Fruit fly (Drosophila melanogaster) whole organism, wandering third instar larva: ENCODE results near the gene H2.0.

ENCODE experiments used
- CG32264 ChIP-seq: fragments of 200-800 bp; sonication (Bioruptor generic); optimal IDR thresholded peaks from 2 replicates; lab custom pipeline; 2016; ENCODE audit warnings: missing biosample characterization, missing genetic modification characterization
- CG9705 ChIP-seq: fragments of 200-800 bp; sonication (Bioruptor generic); optimal IDR thresholded peaks from 2 replicates; lab custom pipeline; 2018; ENCODE audit warnings: missing biosample characterization, mild to moderate bottlenecking, missing genetic modification characterization
- Dfd ChIP-seq: fragments of >200 bp; optimal IDR thresholded peaks from 2 replicates; lab custom pipeline; 2017; ENCODE audit warnings: missing biosample characterization, missing genetic modification characterization
- Dif ChIP-seq: fragments of 200-275, 200-300 bp; sonication (Bioruptor generic); optimal IDR thresholded peaks from 2 replicates; lab custom pipeline; 2018; ENCODE audit warnings: missing biosample characterization, missing genetic modification characterization; ENCODE audit not compliant: partially characterized antibody
- GATAd ChIP-seq: sonication (Bioruptor generic); optimal IDR thresholded peaks from 2 replicates; lab custom pipeline; 2016; ENCODE audit warnings: missing biosample characterization, missing genetic modification characterization
- HLH106 ChIP-seq: fragments of 200-800 bp; optimal IDR thresholded peaks from 3 replicates; lab custom pipeline; 2019; ENCODE audit warnings: missing biosample characterization, mild to moderate bottlenecking, missing genetic modification characterization, moderate library complexity
- Hnf4 ChIP-seq: fragments of 200-800 bp; sonication (Bioruptor generic); optimal IDR thresholded peaks from 2 replicates; lab custom pipeline; 2016; ENCODE audit warnings: missing biosample characterization, mild to moderate bottlenecking, missing genetic modification characterization
- Hr78 ChIP-seq: fragments of >200 bp; optimal IDR thresholded peaks from 2 replicates; lab custom pipeline; 2017; ENCODE audit warnings: missing biosample characterization, missing genetic modification characterization
- Hr83 ChIP-seq: fragments of 200-300 bp; sonication (Bioruptor generic); optimal IDR thresholded peaks from 2 replicates; lab custom pipeline; 2016; ENCODE audit warnings: missing biosample characterization, mild to moderate bottlenecking, missing genetic modification characterization, moderate library complexity; ENCODE audit not compliant: poor library complexity, severe bottlenecking
- Jra ChIP-seq: sonication (Bioruptor generic); optimal IDR thresholded peaks from 2 replicates; lab custom pipeline; 2016; ENCODE audit warnings: missing biosample characterization, missing genetic modification characterization
- Mio ChIP-seq: sonication (Bioruptor generic); optimal IDR thresholded peaks from 2 replicates; lab custom pipeline; 2016; ENCODE audit warnings: missing biosample characterization, missing genetic modification characterization
- Myc ChIP-seq: fragments of >200 bp; optimal IDR thresholded peaks from 2 replicates; lab custom pipeline; 2017
- N ChIP-seq: fragments of >200 bp; optimal IDR thresholded peaks from 2 replicates; lab custom pipeline; 2018; ENCODE audit warnings: missing biosample characterization, missing external identifiers, missing genetic modification characterization
- OdsH ChIP-seq: fragments of 200-800 bp; sonication (Bioruptor generic); optimal IDR thresholded peaks from 2 replicates; lab custom pipeline; 2016; ENCODE audit warnings: missing biosample characterization, mild to moderate bottlenecking, missing genetic modification characterization
- Rel ChIP-seq, 2 experiments: fragments of 200-800 bp; sonication (Bioruptor generic) in 1 of 2; optimal IDR thresholded peaks; 2 replicates in 1 of 2; 3 replicates in 1 of 2; lab custom pipeline; 2016 to 2019; ENCODE audit warnings: mild to moderate bottlenecking in 2 of 2, missing biosample characterization in 2 of 2, missing genetic modification characterization in 2 of 2, moderate library complexity in 1 of 2
- Sp1 ChIP-seq: fragments of 200-800 bp; sonication (Bioruptor generic); optimal IDR thresholded peaks from 3 replicates; lab custom pipeline; 2019; ENCODE audit warnings: missing biosample characterization, mild to moderate bottlenecking, missing genetic modification characterization, moderate library complexity
- Vsx2 ChIP-seq: fragments of 200-300, 225-300 bp; sonication (Bioruptor generic); optimal IDR thresholded peaks from 2 replicates; lab custom pipeline; 2018; ENCODE audit warnings: missing biosample characterization, missing genetic modification characterization; ENCODE audit not compliant: partially characterized antibody
- br ChIP-seq: fragments of 200-800 bp; sonication (Bioruptor generic); optimal IDR thresholded peaks from 2 replicates; lab custom pipeline; 2016; ENCODE audit warnings: missing biosample characterization, missing genetic modification characterization
- brk ChIP-seq: fragments of 200-800 bp; sonication (Bioruptor generic); optimal IDR thresholded peaks from 2 replicates; lab custom pipeline; 2016; ENCODE audit warnings: missing biosample characterization, mild to moderate bottlenecking, missing genetic modification characterization
- dl ChIP-seq, 2 experiments: fragments of 175-275, 200-275 bp in 1 of 2; fragments of 200-275 bp in 1 of 2; sonication (Bioruptor generic); optimal IDR thresholded peaks; lab custom pipeline; 2018; ENCODE audit warnings: mild to moderate bottlenecking in 2 of 2, missing biosample characterization in 2 of 2, missing genetic modification characterization in 2 of 2, moderate library complexity in 2 of 2; ENCODE audit not compliant: partially characterized antibody in 2 of 2, insufficient read depth in 1 of 2
- dmrt93B ChIP-seq: fragments of 200-800 bp; sonication (Bioruptor generic); optimal IDR thresholded peaks from 2 replicates; lab custom pipeline; 2018; ENCODE audit warnings: missing biosample characterization, mild to moderate bottlenecking, missing genetic modification characterization
- ey ChIP-seq: fragments of 200-800 bp; sonication (Bioruptor generic); optimal IDR thresholded peaks from 2 replicates; lab custom pipeline; 2016; ENCODE audit warnings: missing biosample characterization, missing genetic modification characterization
- foxo ChIP-seq, 2 experiments: fragments of 200-800 bp; sonication (Bioruptor generic); optimal IDR thresholded peaks; 2 replicates in 1 of 2; 3 replicates in 1 of 2; lab custom pipeline; 2016 to 2017; ENCODE audit warnings: missing biosample characterization in 2 of 2, missing genetic modification characterization in 2 of 2
- fru ChIP-seq: fragments of 200-800 bp; sonication (Bioruptor generic); optimal IDR thresholded peaks from 3 replicates; lab custom pipeline; 2016; ENCODE audit warnings: missing biosample characterization, mild to moderate bottlenecking, missing genetic modification characterization
- h ChIP-seq: fragments of 200-800 bp; sonication (Bioruptor generic); optimal IDR thresholded peaks from 3 replicates; lab custom pipeline; 2016; ENCODE audit warnings: missing biosample characterization, mild to moderate bottlenecking, missing genetic modification characterization
- jim ChIP-seq: fragments of 175-275, 200-325 bp; sonication (Bioruptor generic); optimal IDR thresholded peaks from 2 replicates; lab custom pipeline; 2016; ENCODE audit warnings: missing biosample characterization, mild to moderate bottlenecking, missing genetic modification characterization
- pan ChIP-seq: fragments of >200 bp; optimal IDR thresholded peaks from 2 replicates; lab custom pipeline; 2017
- psq ChIP-seq: fragments of 200-800 bp; sonication (Bioruptor generic); optimal IDR thresholded peaks from 3 replicates; lab custom pipeline; 2017; ENCODE audit warnings: missing biosample characterization, mild to moderate bottlenecking, missing genetic modification characterization, moderate library complexity
- rgr ChIP-seq: fragments of 200-800 bp; sonication (Bioruptor generic); optimal IDR thresholded peaks from 3 replicates; lab custom pipeline; 2016; ENCODE audit warnings: missing biosample characterization, mild to moderate bottlenecking, missing genetic modification characterization
- sage ChIP-seq: fragments of 200-800 bp; sonication (Bioruptor generic); optimal IDR thresholded peaks from 2 replicates; lab custom pipeline; 2016; ENCODE audit warnings: missing biosample characterization, mild to moderate bottlenecking, missing genetic modification characterization
- sv ChIP-seq: fragments of 200-800 bp; sonication (Bioruptor generic); optimal IDR thresholded peaks from 3 replicates; lab custom pipeline; 2016; ENCODE audit warnings: missing biosample characterization, missing genetic modification characterization
- tai ChIP-seq: sonication (Bioruptor generic); optimal IDR thresholded peaks from 2 replicates; lab custom pipeline; 2016; ENCODE audit warnings: missing biosample characterization, missing genetic modification characterization
- usp ChIP-seq: fragments of >200 bp; optimal IDR thresholded peaks from 2 replicates; lab custom pipeline; 2017; ENCODE audit warnings: missing biosample characterization, missing genetic modification characterization
- woc ChIP-seq: sonication (Bioruptor generic); optimal IDR thresholded peaks from 2 replicates; lab custom pipeline; 2016; ENCODE audit warnings: missing biosample characterization, mild to moderate bottlenecking, missing genetic modification characterization

Gene H2.0

dm6 chr2L:6065823-6066222 lies 46.6 kb upstream of the H2.0 start, which contains the start of the genes Fbw5 and CG9147 (continued):
- TF ChIP-seq Myc (no peak), brk (GFP tag; lab: Kevin White, UChicago) (no peak), Hr78 (GFP tag; lab: Kevin White, UChicago) (no peak), Jra (GFP tag; lab: Kevin White, UChicago) (peak; percentile 98)
- TF ChIP-seq, all 38 proteins: peak for 24

- TF ChIP-seq sv (GFP tag; lab: Kevin White, UChicago) (peak; percentile 50), brk (GFP tag; lab: Kevin White, UChicago) (no peak), Sp1 (GFP tag; lab: Kevin White, UChicago) (peak; percentile 66), CG32264 (peak; percentile 53), HLH106 (tag; lab: Kevin White, UChicago) (peak; percentile 82), Dfd (GFP tag; lab: Kevin White, UChicago) (no peak), fru (GFP tag; lab: Kevin White, UChicago) (peak; percentile 81), OdsH (GFP tag; lab: Kevin White, UChicago) (peak; percentile 3), Vsx2 (no peak), Dif (GFP tag; lab: Kevin White, UChicago) (no peak), h (GFP tag; lab: Kevin White, UChicago) (peak; percentile 84), CG9705 (peak; percentile 71), Hr78 (GFP tag; lab: Kevin White, UChicago) (peak; percentile 3), jim (GFP tag; lab: Kevin White, UChicago) (no peak), br (GFP tag; lab: Kevin White, UChicago) (no peak), woc (GFP tag; lab: Kevin White, UChicago) (peak; percentile 83), psq (peak; percentile 51), GATAd (GFP tag; lab: Kevin White, UChicago) (no peak), Jra (GFP tag; lab: Kevin White, UChicago) (no peak), dl (GFP tag; optimal IDR thresholded peaks at IDR 0.05; lab: Kevin White, UChicago; ENCODE audit: insufficient read depth in 1 of 2, partially characterized antibody in 2 of 2) (no peak), usp (GFP tag; lab: Kevin White, UChicago) (no peak), Hr83 (peak; percentile 58), sage (GFP tag; lab: Kevin White, UChicago) (no peak), N (GFP tag; lab: Kevin White, UChicago) (peak; percentile 63), tai (no peak), Hnf4 (GFP tag; lab: Kevin White, UChicago) (no peak), pan (no peak), Rel (GFP tag; optimal IDR thresholded peaks at IDR 0.05; lab: Kevin White, UChicago) (no peak), Rel (tag; optimal IDR thresholded peaks at IDR 0.05; lab: Kevin White, UChicago) (peak; percentile 66), Myc (no peak), dmrt93B (GFP tag; lab: Kevin White, UChicago) (peak; percentile 63), foxo (GFP tag; optimal IDR thresholded peaks at IDR 0.05; lab: Kevin White, UChicago) (peak in 1 of 2 experiments; percentile 87), ey (GFP tag; lab: Kevin White, UChicago) (peak; percentile 64), rgr (peak; percentile 81)
These were observed 43.3 kb upstream of the H2.0 start, which contains the start of the genes ND-51 and CG13994 for dm6 chr2L:6062382-6063082. TSS of gene ND-51 (minus strand) at chr2L:6062757. TSS of gene CG13994 (plus strand) at chr2L:6062989.

dm6 chr2L:6060210-6060609 lies 41.0 kb upstream of the H2.0 start, which contains the start of gene CG34180:
TSS of gene CG34180 (plus strand) at chr2L:6060510.
- TF ChIP-seq Mio (GFP tag; lab: Kevin White, UChicago) = no peak
